Worm (Caenorhabditis elegans) whole organism, L4 larva: ENCODE measurements around the gene K05F6.8.

Experiments
- F37D6.2 ChIP-seq: sonication (generic microtip); optimal IDR thresholded peaks from 2 replicates; lab custom pipeline; 2016; ENCODE audit warnings: mild to moderate bottlenecking, missing genetic modification characterization, missing compliant biosample characterization
- ZK546.5 ChIP-seq, 2 experiments: sonication (generic microtip); optimal IDR thresholded peaks; 2 replicates each; lab custom pipeline; 2017; ENCODE audit warnings: missing biosample characterization in 2 of 2, missing genetic modification characterization in 2 of 2
- ceh-20 ChIP-seq: fragments of 200-800 bp; sonication (Bioruptor generic); IDR thresholded peaks from 2 replicates; pipeline ENCODE4 v1.3.6; 2022; ENCODE audit warnings: missing genetic modification reagents, missing genetic modification characterization, missing compliant biosample characterization
- daf-8 ChIP-seq: fragments of 200-800 bp; sonication (Bioruptor generic); IDR thresholded peaks from 2 replicates; pipeline ENCODE4 v1.3.6; 2022; ENCODE audit warnings: missing genetic modification characterization, missing compliant biosample characterization
- fos-1 ChIP-seq: fragments of 150-350 bp; optimal IDR thresholded peaks from 2 replicates; lab custom pipeline; 2014; ENCODE audit warnings: missing biosample characterization, missing genetic modification characterization
- lin-39 ChIP-seq: fragments of 150-350 bp; optimal IDR thresholded peaks from 2 replicates; lab custom pipeline; 2014; ENCODE audit warnings: missing biosample characterization, missing genetic modification reagents, missing genetic modification characterization
- lsy-2 ChIP-seq, 2 experiments: fragments of 150-350 bp in 1 of 2; sonication (generic microtip) in 1 of 2; optimal IDR thresholded peaks; 2 replicates each; lab custom pipeline; 2014 to 2017; ENCODE audit warnings: missing biosample characterization in 2 of 2, missing genetic modification characterization in 2 of 2
- nhr-237 ChIP-seq: sonication (generic microtip); optimal IDR thresholded peaks from 2 replicates; lab custom pipeline; 2017; ENCODE audit warnings: missing biosample characterization, missing genetic modification characterization
- nhr-28 ChIP-seq: fragments of 150-350 bp; optimal IDR thresholded peaks from 2 replicates; lab custom pipeline; 2014; ENCODE audit warnings: missing biosample characterization, missing genetic modification characterization
- nhr-76 ChIP-seq: fragments of 150-350 bp; optimal IDR thresholded peaks from 2 replicates; lab custom pipeline; 2014; ENCODE audit warnings: missing biosample characterization, missing genetic modification characterization
- zfp-2 ChIP-seq: sonication (generic microtip); optimal IDR thresholded peaks from 2 replicates; lab custom pipeline; 2016; ENCODE audit warnings: mild to moderate bottlenecking, missing genetic modification characterization, missing compliant biosample characterization
- ztf-11 ChIP-seq: fragments of 150-350 bp; optimal IDR thresholded peaks from 2 replicates; lab custom pipeline; 2014; ENCODE audit warnings: missing biosample characterization, missing genetic modification characterization

DNA sequence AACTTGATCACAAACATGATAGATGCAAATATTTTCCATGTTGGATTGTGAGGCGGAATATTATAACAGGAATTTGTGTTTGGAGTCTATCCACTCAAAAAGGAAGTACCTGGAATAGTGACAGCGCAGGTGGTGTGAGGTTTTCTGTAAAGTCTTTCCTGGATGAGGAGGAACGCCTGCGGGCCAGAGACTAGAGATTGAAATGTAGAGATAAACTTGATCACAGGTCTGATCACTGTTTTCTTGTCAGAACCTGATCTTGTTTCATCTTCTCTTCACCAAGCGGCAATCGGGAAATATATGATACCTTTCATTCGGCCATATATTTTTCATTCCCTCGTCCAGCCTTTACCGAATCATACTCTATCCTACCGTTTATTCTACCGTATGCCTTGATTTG, 18.8 kb upstream of the K05F6.8 start, which contains the start of gene T07H3.8:
- TF ChIP-seq nhr-237 = no peak
- TF ChIP-seq F37D6.2 (tag; lab: Kevin White, UChicago) = no peak
- TF ChIP-seq ceh-20 (GFP tag; lab: Robert Waterston, UW) = no peak
- no peak for TF ChIP-seq lsy-2 (tag; optimal IDR thresholded peaks at IDR 0.05; lab: Kevin White, UChicago)
- no peak for TF ChIP-seq zfp-2
- TF ChIP-seq fos-1 (tag; lab: Kevin White, UChicago) = no peak
- no peak for TF ChIP-seq ztf-11 (tag; lab: Kevin White, UChicago)
- TF ChIP-seq ZK546.5 (tag; optimal IDR thresholded peaks at IDR 0.05; lab: Kevin White, UChicago) = no peak
- TF ChIP-seq lin-39 (tag; lab: Kevin White, UChicago) = no peak
- no peak for TF ChIP-seq nhr-76 (tag; lab: Kevin White, UChicago)
- no peak for TF ChIP-seq nhr-28 (tag; lab: Kevin White, UChicago)
- TF ChIP-seq daf-8 = no peak
